Worm (Caenorhabditis elegans) whole organism, midembryonic: Measurements from ENCODE around the gene W01A11.1.

Source experiments
- T22C8.4 ChIP-seq: fragments of 200-800 bp; sonication (Bioruptor generic); IDR thresholded peaks from 2 replicates; pipeline ENCODE4 v1.3.6; 2022; ENCODE audit warnings: missing genetic modification characterization, missing compliant biosample characterization
- cog-1 ChIP-seq: sonication (generic microtip); optimal IDR thresholded peaks from 2 replicates; lab custom pipeline; 2016; ENCODE audit warnings: missing genetic modification characterization, missing compliant biosample characterization
- flt-1 ChIP-seq: fragments of 200-800 bp; sonication (Bioruptor generic); IDR thresholded peaks from 2 replicates; pipeline ENCODE4 v1.3.6; 2022; ENCODE audit warnings: missing genetic modification characterization, missing compliant biosample characterization
- klf-2 ChIP-seq: fragments of 200-800 bp; sonication (Bioruptor generic); conservative IDR thresholded peaks from 2 replicates; pipeline ENCODE4 v1.3.6; 2022; ENCODE audit warnings: missing genetic modification reagents, missing genetic modification characterization, missing compliant biosample characterization
- med-1 ChIP-seq: sonication (generic microtip); optimal IDR thresholded peaks from 2 replicates; lab custom pipeline; 2017; ENCODE audit warnings: missing genetic modification characterization, mild to moderate bottlenecking, missing compliant biosample characterization, antibody characterized with exemption, missing genetic modification reagents; ENCODE audit not compliant: insufficient read depth
- ref-1 ChIP-seq: fragments of 200-800 bp; sonication (Bioruptor generic); conservative IDR thresholded peaks from 2 replicates; pipeline ENCODE4 v1.3.6; 2022; ENCODE audit warnings: missing genetic modification reagents, missing genetic modification characterization, missing compliant biosample characterization
- tab-1 ChIP-seq: fragments of 200-800 bp; sonication (Bioruptor generic); IDR thresholded peaks from 2 replicates; pipeline ENCODE4 v1.3.6; 2022; ENCODE audit warnings: missing genetic modification characterization, missing compliant biosample characterization
- ztf-23 ChIP-seq: fragments of 200-800 bp; sonication (Bioruptor generic); IDR thresholded peaks from 2 replicates; pipeline ENCODE4 v1.3.6; 2022; ENCODE audit warnings: missing genetic modification reagents, missing genetic modification characterization, missing compliant biosample characterization
- ztf-29 ChIP-seq: fragments of 200-800 bp; sonication (Bioruptor generic); IDR thresholded peaks from 2 replicates; pipeline ENCODE4 v1.3.6; 2022; ENCODE audit warnings: missing genetic modification reagents, missing genetic modification characterization, missing compliant biosample characterization

W01A11.1 gene

DNA sequence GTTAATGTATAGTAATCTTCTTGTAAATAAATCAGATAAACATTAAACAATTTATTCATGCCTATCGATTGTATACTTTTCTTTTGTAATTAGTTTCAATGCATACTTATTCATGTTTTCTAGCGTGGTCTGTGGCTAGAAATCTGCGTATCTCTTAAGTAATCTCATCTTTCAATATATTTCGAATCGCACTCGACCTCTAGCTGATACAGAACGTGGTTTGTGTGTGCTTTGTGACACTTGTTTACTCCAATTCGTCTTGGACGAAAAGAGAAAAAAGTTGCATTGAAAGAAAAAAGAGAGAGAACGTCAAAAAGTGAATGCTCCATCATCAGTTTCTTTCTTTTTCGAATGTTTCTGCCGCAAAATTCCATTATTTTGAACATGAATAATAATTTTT is 583 bp upstream of the W01A11.1 start:
- TF ChIP-seq T22C8.4 (GFP tag; lab: Robert Waterston, UW) = no peak
- TF ChIP-seq ref-1 (GFP tag; lab: Robert Waterston, UW) = no peak
- TF ChIP-seq flt-1 (GFP tag; lab: Robert Waterston, UW) = no peak
- TF ChIP-seq ztf-23 = no peak
- TF ChIP-seq klf-2 = no peak
- TF ChIP-seq cog-1 (tag; lab: Kevin White, UChicago) = no peak
- no peak for TF ChIP-seq med-1
- no peak for TF ChIP-seq ztf-29 (GFP tag; lab: Robert Waterston, UW)
- no peak for TF ChIP-seq tab-1

DNA sequence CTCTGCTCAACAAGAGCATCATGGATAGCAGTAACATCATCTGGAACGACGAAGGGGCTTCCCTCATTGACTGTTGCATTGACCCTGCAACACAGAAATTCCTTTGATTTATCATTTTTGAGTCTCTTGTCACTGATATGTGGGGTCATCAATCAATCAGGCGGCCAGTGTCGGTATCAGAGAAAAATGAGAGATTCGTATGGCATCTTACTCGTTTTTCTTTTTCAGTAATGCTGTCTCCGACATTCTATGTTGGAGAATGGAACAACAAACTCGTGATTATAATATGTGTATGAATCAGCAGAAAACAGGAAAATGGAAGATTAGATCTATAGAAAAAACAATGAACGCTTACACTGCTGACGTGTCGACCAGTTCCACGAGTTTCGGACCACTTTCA is 4.1 kb downstream of the W01A11.1 start:
- no peak for TF ChIP-seq T22C8.4 (GFP tag; lab: Robert Waterston, UW)
- TF ChIP-seq ztf-29 (GFP tag; lab: Robert Waterston, UW) = no peak
- no peak for TF ChIP-seq ref-1 (GFP tag; lab: Robert Waterston, UW)
- no peak for TF ChIP-seq tab-1
- no peak for TF ChIP-seq cog-1 (tag; lab: Kevin White, UChicago)
- TF ChIP-seq klf-2 = no peak
- no peak for TF ChIP-seq flt-1 (GFP tag; lab: Robert Waterston, UW)
- no peak for TF ChIP-seq med-1
- TF ChIP-seq ztf-23 = no peak

DNA sequence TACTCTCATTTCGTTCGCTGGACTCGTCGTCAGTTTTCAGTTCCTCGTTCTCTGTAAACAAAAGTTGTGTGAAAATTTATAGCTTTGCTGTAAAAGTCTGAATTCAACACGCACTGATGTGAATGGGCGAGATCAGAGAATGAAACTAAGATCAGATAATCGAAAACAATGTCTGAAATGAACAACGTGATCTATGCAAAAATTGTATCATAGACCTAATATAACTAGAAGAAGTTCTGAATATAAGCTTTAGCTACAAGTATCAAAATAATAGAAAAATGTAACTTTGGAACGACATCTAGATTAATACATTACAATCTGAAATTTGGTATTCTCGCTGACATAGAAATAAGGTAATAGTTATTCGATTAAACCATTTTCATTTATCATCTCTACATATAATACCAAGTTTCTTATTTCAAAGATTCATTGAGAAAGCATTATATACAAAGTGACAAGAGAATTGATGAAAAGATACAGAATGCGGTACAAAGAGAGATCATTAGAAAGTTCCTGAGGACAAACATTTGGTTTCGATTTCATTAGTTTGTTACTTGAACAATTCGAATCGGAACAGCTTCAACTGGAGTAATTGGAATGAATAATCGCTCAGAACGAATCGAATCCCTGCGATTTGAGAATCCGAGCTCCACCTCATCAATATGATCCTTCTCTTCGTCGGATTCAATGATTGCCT is 5.3 kb downstream of the W01A11.1 start, which contains the start of gene moc-2:
TSS of gene moc-2 (minus strand) at position 51 of the 697 bp plus-strand sequence.
- no peak for TF ChIP-seq ztf-29 (GFP tag; lab: Robert Waterston, UW)
- TF ChIP-seq ref-1 (GFP tag; lab: Robert Waterston, UW) = no peak
- TF ChIP-seq ztf-23 = no peak
- TF ChIP-seq cog-1 (tag; lab: Kevin White, UChicago) = no peak
- TF ChIP-seq T22C8.4 (GFP tag; lab: Robert Waterston, UW) = no peak

DNA sequence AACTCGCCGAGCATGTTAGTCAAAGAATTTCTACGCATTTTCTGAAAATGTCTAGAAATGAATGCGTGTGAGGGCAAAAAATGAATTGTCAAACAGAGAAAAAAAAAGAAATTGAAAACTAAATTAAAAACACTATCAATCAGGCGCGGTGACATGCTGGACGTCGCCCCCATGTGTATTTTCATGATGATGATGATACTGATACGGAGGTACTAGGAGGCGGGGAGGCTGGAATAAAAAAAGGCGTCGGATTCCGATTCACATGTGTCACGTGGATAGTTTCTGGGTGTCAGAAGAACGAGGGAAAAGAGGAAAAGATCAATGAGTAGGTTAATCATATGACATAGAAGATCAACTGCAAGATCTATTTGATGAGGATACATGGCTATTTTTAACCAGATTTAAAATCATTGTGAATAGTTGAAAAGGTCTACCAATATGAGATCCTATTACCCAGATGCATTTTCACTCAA is 6.4 kb downstream of the W01A11.1 start, which contains the start of gene W01A11.7:
TSS of gene W01A11.7 (minus strand) at position 51 of the 473 bp plus-strand sequence.
- TF ChIP-seq klf-2 = no peak
- no peak for TF ChIP-seq med-1

DNA sequence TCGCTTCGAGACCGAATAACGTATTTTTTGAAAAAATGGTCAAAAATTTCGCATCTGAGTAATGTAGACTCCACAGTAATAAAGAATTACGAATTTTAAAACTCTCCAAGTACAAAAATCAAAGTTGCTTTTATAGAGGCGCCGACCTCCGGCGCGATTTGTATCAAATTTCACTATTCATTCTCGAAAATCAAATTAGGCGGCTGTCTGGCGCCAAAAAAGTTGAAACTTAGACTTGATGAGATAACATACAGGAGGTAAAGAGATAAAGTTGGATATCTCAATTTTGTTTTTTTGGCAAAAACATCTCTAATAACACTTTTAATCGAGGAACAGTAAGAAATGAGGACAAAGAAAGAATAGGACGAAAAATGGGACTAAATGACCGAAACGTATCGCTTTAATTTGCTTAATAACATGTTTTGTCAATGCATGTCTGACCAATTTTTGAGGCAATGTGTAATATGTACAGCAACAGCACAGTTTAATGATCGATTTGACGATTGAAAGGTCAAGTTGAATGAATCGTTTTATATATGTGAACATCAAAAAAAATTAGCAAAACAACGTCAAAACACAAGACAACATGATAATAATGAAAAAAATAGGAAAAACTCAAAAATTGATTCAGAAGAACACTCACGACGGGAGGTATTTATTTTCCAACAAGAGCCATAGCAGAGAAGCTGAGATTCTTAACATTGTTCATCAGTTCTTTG is 7.4 kb downstream of the W01A11.1 start:
- no peak for TF ChIP-seq ztf-29 (GFP tag; lab: Robert Waterston, UW)
- no peak for TF ChIP-seq flt-1 (GFP tag; lab: Robert Waterston, UW)
- TF ChIP-seq T22C8.4 (GFP tag; lab: Robert Waterston, UW) = no peak
- no peak for TF ChIP-seq tab-1
- no peak for TF ChIP-seq cog-1 (tag; lab: Kevin White, UChicago)
- TF ChIP-seq klf-2 = no peak
- no peak for TF ChIP-seq ref-1 (GFP tag; lab: Robert Waterston, UW)
- no peak for TF ChIP-seq ztf-23
- no peak for TF ChIP-seq med-1

DNA sequence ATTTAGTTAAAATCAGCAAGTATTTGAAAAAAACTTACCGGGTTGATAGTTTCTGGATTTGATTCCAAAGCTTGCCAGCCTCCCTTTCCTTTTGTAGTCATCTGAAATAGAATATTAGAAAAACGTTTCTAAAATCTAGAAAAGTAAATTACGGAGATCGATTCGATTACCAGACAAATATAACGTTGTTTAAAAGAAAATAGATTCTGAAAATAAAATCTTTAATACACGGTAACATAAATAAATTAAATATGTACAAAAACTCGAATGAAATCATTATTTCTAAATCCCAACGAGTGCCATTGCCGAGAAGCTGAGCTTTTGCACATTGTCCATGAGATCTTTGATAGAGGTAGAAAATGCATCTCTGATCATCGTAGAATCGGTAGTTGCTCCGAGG is 9.7 kb downstream of the W01A11.1 start, which contains the start of gene ubh-3:
TSS of gene ubh-3 (minus strand) at position 101 of the 400 bp plus-strand sequence.
- TF ChIP-seq T22C8.4 (GFP tag; lab: Robert Waterston, UW) (no peak), med-1 (no peak), ztf-23 (no peak), cog-1 (tag; lab: Kevin White, UChicago) (no peak), flt-1 (GFP tag; lab: Robert Waterston, UW) (no peak), tab-1 (no peak), ztf-29 (GFP tag; lab: Robert Waterston, UW) (no peak), klf-2 (no peak), ref-1 (GFP tag; lab: Robert Waterston, UW) (no peak)

DNA sequence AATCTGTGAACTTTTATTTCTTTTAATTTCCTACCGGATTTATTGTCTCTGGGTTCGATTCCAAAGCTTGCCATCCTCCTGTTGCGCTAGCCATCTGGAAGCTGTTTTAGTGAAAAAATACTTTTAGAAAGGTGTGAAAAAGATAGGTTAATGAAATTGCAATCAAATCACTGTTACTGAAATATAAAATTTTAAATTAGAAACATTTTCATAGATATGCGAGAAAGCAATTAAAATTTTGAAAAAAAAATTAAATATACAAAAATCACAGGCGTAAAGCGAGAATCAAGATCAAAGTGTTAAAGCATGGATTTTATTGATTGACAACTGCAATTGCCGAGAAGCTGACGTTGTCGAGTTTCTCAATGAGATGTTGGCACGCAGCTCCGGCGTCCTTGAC is 10.7 kb downstream of the W01A11.1 start, which contains the start of gene ubh-2:
TSS of gene ubh-2 (minus strand) at position 101 of the 400 bp plus-strand sequence.
- TF ChIP-seq tab-1 (no peak), ref-1 (GFP tag; lab: Robert Waterston, UW) (no peak), flt-1 (GFP tag; lab: Robert Waterston, UW) (no peak), ztf-29 (GFP tag; lab: Robert Waterston, UW) (no peak), cog-1 (tag; lab: Kevin White, UChicago) (no peak), med-1 (no peak), ztf-23 (no peak), klf-2 (no peak), T22C8.4 (GFP tag; lab: Robert Waterston, UW) (no peak)

DNA sequence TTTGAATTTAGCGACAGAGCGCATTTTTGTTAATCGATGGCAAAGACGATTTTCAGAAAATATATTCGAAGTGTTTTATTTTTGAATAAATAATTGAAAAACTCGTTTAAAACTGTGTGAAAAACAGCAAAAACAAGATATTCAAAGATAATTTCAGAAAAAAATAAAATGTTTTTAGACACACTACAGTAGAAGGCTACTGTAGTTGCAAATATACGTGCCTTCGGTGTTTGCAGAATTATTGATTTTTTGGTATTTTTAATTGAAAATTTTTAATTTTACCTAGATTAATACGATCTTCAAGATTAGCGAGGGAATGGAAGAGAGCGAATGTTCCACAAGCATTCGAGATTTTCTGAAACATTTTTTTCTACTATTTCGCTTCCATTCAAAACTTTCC is 11.6 kb downstream of the W01A11.1 start:
- TF ChIP-seq flt-1 (GFP tag; lab: Robert Waterston, UW) = no peak
- no peak for TF ChIP-seq tab-1
- TF ChIP-seq ref-1 (GFP tag; lab: Robert Waterston, UW) = no peak
- TF ChIP-seq cog-1 (tag; lab: Kevin White, UChicago) = no peak
- TF ChIP-seq T22C8.4 (GFP tag; lab: Robert Waterston, UW) = no peak

DNA sequence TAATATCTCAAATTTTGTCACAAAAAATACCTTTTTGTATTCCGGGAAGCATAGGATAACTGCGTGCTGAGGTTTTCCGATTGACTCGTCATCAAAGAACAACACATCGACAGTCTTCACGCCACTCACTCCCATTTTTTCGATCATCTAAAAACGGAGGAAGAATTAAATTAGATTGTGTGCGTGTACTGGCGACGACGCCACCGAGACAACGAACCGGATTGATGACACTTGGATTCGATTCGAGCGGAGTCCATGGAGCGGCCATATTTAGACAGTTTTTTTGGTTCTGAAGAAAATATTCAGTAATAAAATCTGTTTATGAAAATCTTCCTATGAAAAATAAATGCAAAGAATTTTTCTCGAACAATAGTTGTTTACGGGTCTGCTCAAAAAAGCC is 12.1 kb downstream of the W01A11.1 start, which contains the start of gene ubh-1:
TSS of gene ubh-1 (minus strand) at position 289 of the 400 bp plus-strand sequence.
- TF ChIP-seq flt-1 (GFP tag; lab: Robert Waterston, UW) (no peak), ztf-29 (GFP tag; lab: Robert Waterston, UW) (no peak), T22C8.4 (GFP tag; lab: Robert Waterston, UW) (no peak), klf-2 (no peak), ref-1 (GFP tag; lab: Robert Waterston, UW) (no peak), ztf-23 (no peak), med-1 (no peak), tab-1 (no peak), cog-1 (tag; lab: Kevin White, UChicago) (no peak)

DNA sequence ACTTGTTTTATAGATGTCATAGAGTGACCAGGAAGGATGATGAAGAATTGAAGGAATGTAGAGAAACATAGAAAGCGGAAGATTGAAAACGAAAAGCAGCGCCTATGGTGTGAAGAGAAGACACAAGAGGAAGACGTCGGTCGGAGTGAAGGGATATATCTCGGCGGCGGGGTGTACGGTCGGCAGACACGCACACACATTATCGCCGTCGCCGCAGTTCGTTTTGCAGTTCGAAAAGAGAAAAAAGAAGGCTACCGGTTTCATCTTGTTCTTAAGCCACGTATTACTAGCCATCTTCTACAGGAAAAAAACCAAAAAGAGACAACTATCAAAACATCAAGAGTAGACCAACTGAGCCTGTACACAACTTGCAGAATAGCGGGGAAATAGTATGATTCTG is 14.3 kb downstream of the W01A11.1 start:
- TF ChIP-seq T22C8.4 (GFP tag; lab: Robert Waterston, UW) = no peak
- no peak for TF ChIP-seq ztf-23
- TF ChIP-seq ztf-29 (GFP tag; lab: Robert Waterston, UW) = no peak
- no peak for TF ChIP-seq cog-1 (tag; lab: Kevin White, UChicago)
- no peak for TF ChIP-seq klf-2
- TF ChIP-seq ref-1 (GFP tag; lab: Robert Waterston, UW) = no peak
- no peak for TF ChIP-seq flt-1 (GFP tag; lab: Robert Waterston, UW)
